Fruit fly (Drosophila melanogaster) whole organism, wandering third instar larva: ENCODE results near the gene Gr93b.

Experiments
- CG9705 ChIP-seq: fragments of 200-800 bp; sonication (Bioruptor generic); optimal IDR thresholded peaks from 2 replicates; lab custom pipeline; 2018; ENCODE audit warnings: missing biosample characterization, mild to moderate bottlenecking, missing genetic modification characterization
- HLH106 ChIP-seq: fragments of 200-800 bp; optimal IDR thresholded peaks from 3 replicates; lab custom pipeline; 2019; ENCODE audit warnings: missing biosample characterization, mild to moderate bottlenecking, missing genetic modification characterization, moderate library complexity
- Hr78 ChIP-seq: fragments of >200 bp; optimal IDR thresholded peaks from 2 replicates; lab custom pipeline; 2017; ENCODE audit warnings: missing biosample characterization, missing genetic modification characterization
- Jra ChIP-seq: sonication (Bioruptor generic); optimal IDR thresholded peaks from 2 replicates; lab custom pipeline; 2016; ENCODE audit warnings: missing biosample characterization, missing genetic modification characterization
- Myc ChIP-seq: fragments of >200 bp; optimal IDR thresholded peaks from 2 replicates; lab custom pipeline; 2017
- OdsH ChIP-seq: fragments of 200-800 bp; sonication (Bioruptor generic); optimal IDR thresholded peaks from 2 replicates; lab custom pipeline; 2016; ENCODE audit warnings: missing biosample characterization, mild to moderate bottlenecking, missing genetic modification characterization
- Rel ChIP-seq, 2 experiments: fragments of 200-800 bp; sonication (Bioruptor generic) in 1 of 2; optimal IDR thresholded peaks; 2 replicates in 1 of 2; 3 replicates in 1 of 2; lab custom pipeline; 2016 to 2019; ENCODE audit warnings: mild to moderate bottlenecking in 2 of 2, missing biosample characterization in 2 of 2, missing genetic modification characterization in 2 of 2, moderate library complexity in 1 of 2
- br ChIP-seq: fragments of 200-800 bp; sonication (Bioruptor generic); optimal IDR thresholded peaks from 2 replicates; lab custom pipeline; 2016; ENCODE audit warnings: missing biosample characterization, missing genetic modification characterization
- fru ChIP-seq: fragments of 200-800 bp; sonication (Bioruptor generic); optimal IDR thresholded peaks from 3 replicates; lab custom pipeline; 2016; ENCODE audit warnings: missing biosample characterization, mild to moderate bottlenecking, missing genetic modification characterization
- psq ChIP-seq: fragments of 200-800 bp; sonication (Bioruptor generic); optimal IDR thresholded peaks from 3 replicates; lab custom pipeline; 2017; ENCODE audit warnings: missing biosample characterization, mild to moderate bottlenecking, missing genetic modification characterization, moderate library complexity
- tai ChIP-seq: sonication (Bioruptor generic); optimal IDR thresholded peaks from 2 replicates; lab custom pipeline; 2016; ENCODE audit warnings: missing biosample characterization, missing genetic modification characterization

- TF ChIP-seq HLH106 (tag; lab: Kevin White, UChicago) (no peak), tai (GFP tag; lab: Kevin White, UChicago) (no peak), Hr78 (GFP tag; lab: Kevin White, UChicago) (no peak), psq (GFP tag; lab: Kevin White, UChicago) (no peak), Myc (no peak), fru (no peak), OdsH (GFP tag; lab: Kevin White, UChicago) (no peak), CG9705 (GFP tag; lab: Kevin White, UChicago) (no peak), br (GFP tag; lab: Kevin White, UChicago) (no peak), Jra (GFP tag; lab: Kevin White, UChicago) (no peak), Rel (GFP tag; optimal IDR thresholded peaks at IDR 0.05; lab: Kevin White, UChicago) (no peak), Rel (tag; optimal IDR thresholded peaks at IDR 0.05; lab: Kevin White, UChicago) (no peak)
These were observed at the start of gene Gr93b for dm6 chr3R:21843665-21844064.
